Fruit fly (Drosophila melanogaster) whole organism: ENCODE results near the gene CG42249.

Experiments
- Dll ChIP-seq: fragments of >200 bp; optimal IDR thresholded peaks from 2 replicates; lab custom pipeline; 2017
- EcR ChIP-seq, 2 experiments: fragments of >200 bp; optimal IDR thresholded peaks; 2 replicates each; lab custom pipeline; 2017; ENCODE audit warnings: missing biosample characterization in 2 of 2, missing genetic modification characterization in 2 of 2, missing genetic modification reagents in 2 of 2
- usp ChIP-seq: fragments of >200 bp; optimal IDR thresholded peaks from 2 replicates; lab custom pipeline; 2017; ENCODE audit warnings: missing biosample characterization, missing genetic modification characterization, mixed read lengths

dm6 chrX:11141785-11142591, 45.9 kb downstream of the CG42249 start, which contains the start of the genes CG15199 and CG15202:
- no peak for TF ChIP-seq usp (GFP tag; lab: Kevin White, UChicago)
- TF ChIP-seq Dll = no peak
- TF ChIP-seq EcR (GFP tag; optimal IDR thresholded peaks at IDR 0.05; lab: Kevin White, UChicago) = no peak
